Worm (Caenorhabditis elegans): ENCODE measurements around the gene smz-1.
A peak's percentile ranks its signal among the peaks of the same experiment; 100 is the strongest.

The smz-1 gene

DNA sequence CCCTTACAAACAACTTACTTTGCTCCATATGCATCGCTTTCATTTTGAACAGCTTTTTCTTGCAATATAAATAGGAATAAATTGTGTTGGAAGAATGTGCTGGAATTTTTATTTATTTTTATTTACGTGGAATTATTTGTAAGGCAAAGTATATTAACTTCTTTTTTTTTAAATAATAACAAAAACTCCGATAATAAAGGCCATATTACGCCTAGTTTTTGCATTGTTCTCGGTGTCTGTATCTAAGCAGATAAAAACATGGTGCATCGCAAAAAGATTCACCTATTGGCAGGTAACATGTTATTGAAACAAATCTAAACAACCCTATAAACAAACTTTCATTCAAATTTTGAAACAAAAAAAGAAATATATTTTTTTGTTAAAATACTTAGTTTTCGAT is 8.5 kb downstream of the smz-1 start, which contains the start of gene C25G4.8:
Gene C25G4.8 (minus strand): TSS at position 101 of the 400 bp plus-strand sequence.
- no peak for TF ChIP-seq lin-39 (tag; optimal IDR thresholded peaks at IDR 0.05)
- TF ChIP-seq nhr-21 (tag; optimal IDR thresholded peaks at IDR 0.05): no peak
- TF ChIP-seq ama-1 (optimal IDR thresholded peaks at IDR 0.05): no peak
- TF ChIP-seq mdl-1 (tag; optimal IDR thresholded peaks at IDR 0.05): no peak
- no peak for TF ChIP-seq sma-9 (GFP tag; optimal IDR thresholded peaks at IDR 0.05)
- no peak for TF ChIP-seq sma-9 (tag; optimal IDR thresholded peaks at IDR 0.05)
- no peak for TF ChIP-seq skn-1 (tag; optimal IDR thresholded peaks at IDR 0.05)
- TF ChIP-seq sma-3 (GFP tag; optimal IDR thresholded peaks at IDR 0.05): no peak
- no peak for TF ChIP-seq dmd-4 (tag; optimal IDR thresholded peaks at IDR 0.05)
- TF ChIP-seq ceh-16 (tag; optimal IDR thresholded peaks at IDR 0.05): no peak
- TF ChIP-seq unc-62 (GFP tag; optimal IDR thresholded peaks at IDR 0.05): no peak
- TF ChIP-seq aly-2 (tag; optimal IDR thresholded peaks at IDR 0.05): no peak
- no peak for TF ChIP-seq snpc-4 (tag; optimal IDR thresholded peaks at IDR 0.05)
- no peak for TF ChIP-seq lin-11 (tag; optimal IDR thresholded peaks at IDR 0.05)
- TF ChIP-seq ztf-1 (GFP tag; conservative IDR thresholded peaks at IDR 0.05): no peak
- no peak for TF ChIP-seq nhr-129 (tag; optimal IDR thresholded peaks at IDR 0.05)
- no peak for TF ChIP-seq lsy-2 (tag; optimal IDR thresholded peaks at IDR 0.05)

DNA sequence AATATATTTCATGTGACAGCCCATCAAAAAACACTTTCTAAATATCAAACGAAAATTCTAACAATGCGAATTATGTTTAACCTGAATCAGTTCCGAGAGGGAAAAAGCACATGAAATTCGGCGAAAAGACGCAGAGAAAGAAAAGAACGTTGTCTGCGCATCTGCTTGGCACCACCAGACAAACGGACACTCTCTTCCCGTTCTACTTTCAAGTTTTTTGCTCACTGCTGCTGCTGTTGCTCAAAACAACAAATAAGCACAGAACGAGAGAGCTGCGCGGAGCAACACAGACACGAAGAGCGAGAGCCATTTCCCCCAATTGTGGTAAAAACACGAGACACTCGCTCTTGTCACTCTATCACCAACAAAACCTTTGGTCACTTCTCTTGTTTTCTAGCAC is 10.0 kb downstream of the smz-1 start:
- TF ChIP-seq skn-1 (tag; optimal IDR thresholded peaks at IDR 0.05) (no peak), sma-3 (GFP tag; optimal IDR thresholded peaks at IDR 0.05) (no peak), gmeb-1 (tag; optimal IDR thresholded peaks at IDR 0.05) (no peak), nhr-77 (tag; optimal IDR thresholded peaks at IDR 0.05) (no peak), elt-1 (tag; optimal IDR thresholded peaks at IDR 0.05) (no peak), R02D3.7 (tag; optimal IDR thresholded peaks at IDR 0.05) (no peak), peb-1 (tag; optimal IDR thresholded peaks at IDR 0.05) (no peak), F13H6.1 (tag; optimal IDR thresholded peaks at IDR 0.05) (no peak), unc-62 (GFP tag; optimal IDR thresholded peaks at IDR 0.05) (no peak), nhr-129 (tag; optimal IDR thresholded peaks at IDR 0.05) (peak; percentile 83), egl-27 (tag; optimal IDR thresholded peaks at IDR 0.05) (no peak), ZK546.5 (tag; optimal IDR thresholded peaks at IDR 0.05) (no peak), lsy-2 (tag; optimal IDR thresholded peaks at IDR 0.05) (no peak), mbf-1 (tag; optimal IDR thresholded peaks at IDR 0.05) (no peak), snpc-4 (tag; optimal IDR thresholded peaks at IDR 0.05) (no peak), unc-55 (GFP tag; optimal IDR thresholded peaks at IDR 0.05) (peak; percentile 63), nhr-21 (tag; optimal IDR thresholded peaks at IDR 0.05) (no peak), aly-2 (tag; optimal IDR thresholded peaks at IDR 0.05) (no peak), unc-39 (tag; optimal IDR thresholded peaks at IDR 0.05) (no peak), nhr-11 (tag; optimal IDR thresholded peaks at IDR 0.05) (no peak), ceh-82 (tag; optimal IDR thresholded peaks at IDR 0.05) (no peak), lin-11 (tag; optimal IDR thresholded peaks at IDR 0.05) (peak; percentile 40), nhr-10 (tag; optimal IDR thresholded peaks at IDR 0.05) (no peak), C34F6.9 (tag; optimal IDR thresholded peaks at IDR 0.05) (peak; percentile 55), nhr-23 (tag; optimal IDR thresholded peaks at IDR 0.05) (no peak), nhr-12 (tag; optimal IDR thresholded peaks at IDR 0.05) (no peak), zag-1 (tag; optimal IDR thresholded peaks at IDR 0.05) (no peak), sma-9 (GFP tag; optimal IDR thresholded peaks at IDR 0.05) (no peak), sma-9 (tag; optimal IDR thresholded peaks at IDR 0.05) (no peak)

DNA sequence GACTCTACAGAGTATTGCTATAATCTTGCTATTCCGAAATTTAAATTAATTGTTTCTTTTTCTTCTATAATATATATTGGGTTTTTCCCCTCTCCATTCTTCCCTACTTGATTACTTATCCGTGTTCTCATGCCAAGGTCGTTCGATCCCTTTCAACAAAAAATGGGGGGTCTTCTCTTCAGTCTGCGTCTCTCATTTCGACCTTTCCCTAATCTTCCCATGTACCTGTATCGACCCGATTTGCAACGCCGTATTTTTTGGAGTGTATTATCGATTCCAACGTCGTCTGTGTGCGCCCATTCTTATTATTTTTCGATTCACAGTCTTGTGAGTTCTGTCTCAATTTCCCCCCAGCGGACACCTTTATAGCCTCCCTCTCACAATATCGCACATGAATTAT is 12.9 kb downstream of the smz-1 start:
- peak; percentile 51 for TF ChIP-seq nhr-129 (tag; optimal IDR thresholded peaks at IDR 0.05)
- TF ChIP-seq elt-1 (tag; optimal IDR thresholded peaks at IDR 0.05): no peak
- no peak for TF ChIP-seq nhr-6 (tag; optimal IDR thresholded peaks at IDR 0.05)
- peak; percentile 30 for TF ChIP-seq nhr-25 (tag; optimal IDR thresholded peaks at IDR 0.05)
- TF ChIP-seq nhr-21 (tag; optimal IDR thresholded peaks at IDR 0.05): no peak
- no peak for TF ChIP-seq lin-11 (tag; optimal IDR thresholded peaks at IDR 0.05)
- no peak for TF ChIP-seq lin-39 (tag; optimal IDR thresholded peaks at IDR 0.05)
- TF ChIP-seq nhr-237 (tag; optimal IDR thresholded peaks at IDR 0.05): no peak
- TF ChIP-seq Y55F3AM.14 (GFP tag; optimal IDR thresholded peaks at IDR 0.05): no peak
- TF ChIP-seq crh-2 (tag; optimal IDR thresholded peaks at IDR 0.05): no peak

DNA sequence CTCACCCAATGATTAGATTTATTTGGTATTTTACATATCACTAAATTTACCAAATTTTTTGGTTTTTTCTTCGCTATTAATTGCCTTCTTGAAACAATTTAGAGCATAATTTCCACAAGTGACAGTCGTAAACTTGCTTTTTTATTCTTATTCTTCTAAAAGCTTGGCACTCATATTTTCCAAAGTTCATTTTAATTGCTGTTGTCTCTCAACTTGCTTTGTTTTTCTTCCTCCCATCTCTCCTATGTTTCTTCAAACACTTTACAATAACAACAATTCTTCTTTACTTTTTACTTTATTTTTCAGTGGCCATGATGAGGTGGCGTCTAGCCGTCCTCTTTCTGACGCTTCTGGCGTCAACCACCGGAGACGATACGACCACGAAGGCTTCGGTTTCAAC is 13.5 kb downstream of the smz-1 start, which contains the start of gene igdb-2:
Gene igdb-2 (plus strand): TSS at position 301 of the 400 bp plus-strand sequence.
- TF ChIP-seq zag-1 (tag; optimal IDR thresholded peaks at IDR 0.05) (no peak), ceh-82 (tag; optimal IDR thresholded peaks at IDR 0.05) (no peak), nhr-11 (tag; optimal IDR thresholded peaks at IDR 0.05) (no peak), ZK546.5 (tag; optimal IDR thresholded peaks at IDR 0.05) (no peak), dmd-4 (tag; optimal IDR thresholded peaks at IDR 0.05) (no peak), nhr-129 (tag; optimal IDR thresholded peaks at IDR 0.05) (no peak), F13H6.1 (tag; optimal IDR thresholded peaks at IDR 0.05) (no peak), lin-13 (GFP tag; optimal IDR thresholded peaks at IDR 0.05) (no peak), Y55F3AM.14 (GFP tag; optimal IDR thresholded peaks at IDR 0.05) (no peak), fos-1 (tag; optimal IDR thresholded peaks at IDR 0.05) (no peak)
